Fruit fly (Drosophila melanogaster): Measurements from ENCODE around the gene Galk.

Gene Galk

dm6 chr3L:8950955-8951354 lies 34.9 kb downstream of the Galk start:
- peak; percentile 12 for TF ChIP-seq BtbVII (GFP tag; optimal IDR thresholded peaks at IDR 0.05)
- no peak for TF ChIP-seq mam (GFP tag; optimal IDR thresholded peaks at IDR 0.05)
- TF ChIP-seq CG8281 (tag; optimal IDR thresholded peaks at IDR 0.05) = no peak
- TF ChIP-seq HLH3B (GFP tag; IDR thresholded peaks at IDR 0.05) = peak; percentile 45; the same call in 1 of the 2 replicates
- no peak for TF ChIP-seq klu (GFP tag; IDR thresholded peaks at IDR 0.05)
- TF ChIP-seq tin (GFP tag; optimal IDR thresholded peaks at IDR 0.05) = peak; percentile 8
- TF ChIP-seq CG4820 (GFP tag; optimal IDR thresholded peaks at IDR 0.05) = peak; percentile 2
- TF ChIP-seq Asciz (GFP tag; optimal IDR thresholded peaks at IDR 0.05) = peak; percentile 41
- TF ChIP-seq lab (GFP tag; optimal IDR thresholded peaks at IDR 0.05) = peak; percentile 11
- peak; percentile 22 for TF ChIP-seq CG10267 (tag; optimal IDR thresholded peaks at IDR 0.05)
- TF ChIP-seq tio (GFP tag; optimal IDR thresholded peaks at IDR 0.05) = peak; percentile 43
- TF ChIP-seq CG12769 (tag; optimal IDR thresholded peaks at IDR 0.05) = no peak
- peak; percentile 24 for TF ChIP-seq HHEX (GFP tag; optimal IDR thresholded peaks at IDR 0.05)
- no peak for TF ChIP-seq bowl (GFP tag; IDR thresholded peaks at IDR 0.05)
- peak; percentile 49 for TF ChIP-seq bcd (GFP tag; optimal IDR thresholded peaks at IDR 0.05)
- TF ChIP-seq CG12104 (GFP tag; optimal IDR thresholded peaks at IDR 0.05) = peak; percentile 51
- TF ChIP-seq hkb (optimal IDR thresholded peaks at IDR 0.05) = no peak
- peak; percentile 37; the same call in 1 of the 2 replicates for TF ChIP-seq hkb (GFP tag; IDR thresholded peaks at IDR 0.05)
- TF ChIP-seq Xrp1 (GFP tag; IDR thresholded peaks at IDR 0.05) = 0 out of 2 replicates have a peak, but pooled peaks have one; percentile 18
- TF ChIP-seq run (tag; optimal IDR thresholded peaks at IDR 0.05) = peak; percentile 5
- peak; percentile 57 for TF ChIP-seq CG3281 (GFP tag; optimal IDR thresholded peaks at IDR 0.05)
- peak; percentile 64 for TF ChIP-seq Meics (GFP tag; optimal IDR thresholded peaks at IDR 0.05)
- peak; percentile 59; the same call in 2 of the 3 replicates for TF ChIP-seq CG11695 (GFP tag; IDR thresholded peaks at IDR 0.05)
- TF ChIP-seq Atf6 (GFP tag; IDR thresholded peaks at IDR 0.05) = peak; percentile 12; the same call in 1 of the 2 replicates
- TF ChIP-seq pros (GFP tag; optimal IDR thresholded peaks at IDR 0.05) = no peak
- TF ChIP-seq lola (GFP tag; optimal IDR thresholded peaks at IDR 0.05) = peak in 1 of 3 experiments; percentile 50
- no peak for TF ChIP-seq chif (GFP tag; optimal IDR thresholded peaks at IDR 0.05)
- TF ChIP-seq trem (tag; optimal IDR thresholded peaks at IDR 0.05) = peak; percentile 42
- TF ChIP-seq caup (GFP tag; optimal IDR thresholded peaks at IDR 0.05; ENCODE audit: severe bottlenecking) = peak; percentile 15
- TF ChIP-seq CG3407 (GFP tag; optimal IDR thresholded peaks at IDR 0.05) = no peak
- peak; percentile 26 for TF ChIP-seq Med (GFP tag)
- TF ChIP-seq CG9215 (GFP tag; IDR thresholded peaks at IDR 0.05) = 0 out of 2 replicates have a peak, but pooled peaks have one; percentile 8
- no peak for TF ChIP-seq crol (GFP tag; IDR thresholded peaks at IDR 0.05)
- TF ChIP-seq CG17385 (GFP tag; optimal IDR thresholded peaks at IDR 0.05) = peak; percentile 43
- TF ChIP-seq cwo (GFP tag; optimal IDR thresholded peaks at IDR 0.05) = peak; percentile 47
- peak; percentile 2 for TF ChIP-seq CG30020 (tag; optimal IDR thresholded peaks at IDR 0.05)
- peak; percentile 15 for TF ChIP-seq CG1529 (GFP tag; optimal IDR thresholded peaks at IDR 0.05)
- TF ChIP-seq croc (GFP tag; conservative IDR thresholded peaks at IDR 0.05) = peak; percentile 25; the same call in 1 of the 3 replicates
- peak; percentile 53; the same call in 1 of the 2 replicates for TF ChIP-seq Ptx1 (GFP tag; IDR thresholded peaks at IDR 0.05)
- peak; percentile 61; the same call in 2 of the 3 replicates for TF ChIP-seq dysf (GFP tag; IDR thresholded peaks at IDR 0.05)
- TF ChIP-seq CG31441 (GFP tag; IDR thresholded peaks at IDR 0.05) = peak; percentile 84
- TF ChIP-seq Sox100B (GFP tag; optimal IDR thresholded peaks at IDR 0.05) = peak; percentile 72
- TF ChIP-seq NC2α (GFP tag; optimal IDR thresholded peaks at IDR 0.05) = no peak
- TF ChIP-seq dmrt99B (tag; optimal IDR thresholded peaks at IDR 0.05) = peak; percentile 78
- TF ChIP-seq gt (GFP tag; IDR thresholded peaks at IDR 0.05) = no peak
- TF ChIP-seq Mrtf (GFP tag; IDR thresholded peaks at IDR 0.05) = no peak
- no peak for TF ChIP-seq org-1 (GFP tag; optimal IDR thresholded peaks at IDR 0.05)
- peak in 1 of 2 experiments; percentile 6 for TF ChIP-seq Hr78 (GFP tag; optimal IDR thresholded peaks at IDR 0.05)
- peak; percentile 23 for TF ChIP-seq CG13775 (GFP tag; optimal IDR thresholded peaks at IDR 0.05)
- TF ChIP-seq Oli (tag; optimal IDR thresholded peaks at IDR 0.05) = peak; percentile 72
